Worm (Caenorhabditis elegans) whole organism, L3 larva: ENCODE measurements around the gene spon-1.

Experiments used
- R02D3.7 ChIP-seq: fragments of 150-350 bp; optimal IDR thresholded peaks from 2 replicates; lab custom pipeline; 2014; ENCODE audit warnings: missing biosample characterization, missing genetic modification characterization
- ZK546.5 ChIP-seq: sonication (generic microtip); optimal IDR thresholded peaks from 2 replicates; lab custom pipeline; 2017; ENCODE audit warnings: missing biosample characterization, missing genetic modification characterization
- aly-2 ChIP-seq: fragments of 150-350 bp; optimal IDR thresholded peaks from 2 replicates; lab custom pipeline; 2014; ENCODE audit warnings: missing biosample characterization, missing genetic modification characterization
- ama-1 ChIP-seq: fragments of 150-350 bp; optimal IDR thresholded peaks from 2 replicates; lab custom pipeline; 2018
- ceh-16 ChIP-seq: sonication (generic microtip); optimal IDR thresholded peaks from 2 replicates; lab custom pipeline; 2017; ENCODE audit warnings: missing biosample characterization, missing genetic modification characterization
- ceh-28 ChIP-seq: fragments of 150-350 bp; optimal IDR thresholded peaks from 2 replicates; lab custom pipeline; 2014; ENCODE audit warnings: missing biosample characterization, missing genetic modification reagents, missing genetic modification characterization
- ceh-82 ChIP-seq: fragments of 150-350 bp; optimal IDR thresholded peaks from 2 replicates; lab custom pipeline; 2014; ENCODE audit warnings: missing biosample characterization, missing genetic modification characterization
- egl-27 ChIP-seq: sonication (generic microtip); optimal IDR thresholded peaks from 4 replicates; lab custom pipeline; 2017; ENCODE audit warnings: missing biosample characterization, missing genetic modification reagents, missing genetic modification characterization
- egl-5 ChIP-seq: fragments of 150-350 bp; optimal IDR thresholded peaks from 2 replicates; lab custom pipeline; 2017; ENCODE audit warnings: missing biosample characterization, missing genetic modification reagents, missing genetic modification characterization, inconsistent platforms
- eor-1 ChIP-seq, 2 experiments: fragments of 150-350 bp; optimal IDR thresholded peaks; 2 replicates each; lab custom pipeline; 2014 to 2018; ENCODE audit warnings: missing biosample characterization in 2 of 2, missing genetic modification characterization in 2 of 2
- fkh-10 ChIP-seq: sonication (generic microtip); optimal IDR thresholded peaks from 2 replicates; lab custom pipeline; 2017; ENCODE audit warnings: missing biosample characterization, missing genetic modification reagents, missing genetic modification characterization
- hmg-11 ChIP-seq: sonication (generic microtip); optimal IDR thresholded peaks from 2 replicates; lab custom pipeline; 2016; ENCODE audit warnings: missing genetic modification characterization, missing compliant biosample characterization
- lin-15B ChIP-seq: fragments of 150-350 bp; optimal IDR thresholded peaks from 2 replicates; lab custom pipeline; 2014; ENCODE audit warnings: missing biosample characterization, missing genetic modification characterization
- lin-39 ChIP-seq: fragments of 150-350 bp; optimal IDR thresholded peaks from 2 replicates; lab custom pipeline; 2018; ENCODE audit warnings: missing biosample characterization, missing genetic modification reagents, missing genetic modification characterization
- mdl-1 ChIP-seq: fragments of 150-350 bp; optimal IDR thresholded peaks from 2 replicates; lab custom pipeline; 2014; ENCODE audit warnings: missing biosample characterization, missing genetic modification characterization
- nfya-1 ChIP-seq: sonication (generic microtip); optimal IDR thresholded peaks from 2 replicates; lab custom pipeline; 2017; ENCODE audit warnings: missing genetic modification characterization, mild to moderate bottlenecking, missing compliant biosample characterization, antibody characterized with exemption, moderate library complexity; ENCODE audit not compliant: insufficient read depth
- nhr-11 ChIP-seq: fragments of 150-350 bp; optimal IDR thresholded peaks from 2 replicates; lab custom pipeline; 2014; ENCODE audit warnings: missing biosample characterization, missing genetic modification characterization
- nhr-12 ChIP-seq: fragments of 150-350 bp; optimal IDR thresholded peaks from 2 replicates; lab custom pipeline; 2014; ENCODE audit warnings: missing biosample characterization, missing genetic modification characterization
- nhr-237 ChIP-seq: fragments of 150-350 bp; optimal IDR thresholded peaks from 2 replicates; lab custom pipeline; 2014; ENCODE audit warnings: missing biosample characterization, missing genetic modification characterization
- nhr-28 ChIP-seq: fragments of 150-350 bp; optimal IDR thresholded peaks from 2 replicates; lab custom pipeline; 2014; ENCODE audit warnings: missing biosample characterization, missing genetic modification characterization
- nhr-43 ChIP-seq: sonication (generic microtip); optimal IDR thresholded peaks from 2 replicates; lab custom pipeline; 2016; ENCODE audit warnings: mild to moderate bottlenecking, missing genetic modification characterization, missing compliant biosample characterization; ENCODE audit not compliant: poor library complexity, severe bottlenecking
- nhr-76 ChIP-seq: fragments of 150-350 bp; sonication (generic microtip); optimal IDR thresholded peaks from 5 replicates; lab custom pipeline; 2014; ENCODE audit warnings: missing biosample characterization, missing genetic modification characterization
- nhr-77 ChIP-seq: fragments of 150-350 bp; optimal IDR thresholded peaks from 2 replicates; lab custom pipeline; 2014; ENCODE audit warnings: missing biosample characterization, missing genetic modification characterization
- pha-4 ChIP-seq: fragments of 150-350 bp; optimal IDR thresholded peaks from 2 replicates; lab custom pipeline; 2014; ENCODE audit warnings: missing biosample characterization, missing genetic modification reagents, missing genetic modification characterization
- sea-2 ChIP-seq: fragments of 150-350 bp; sonication (generic microtip); optimal IDR thresholded peaks from 4 replicates; lab custom pipeline; 2014; ENCODE audit warnings: missing biosample characterization, missing genetic modification reagents, missing genetic modification characterization
- skn-1 ChIP-seq: fragments of 150-350 bp; optimal IDR thresholded peaks from 2 replicates; lab custom pipeline; 2014; ENCODE audit warnings: missing biosample characterization, missing genetic modification characterization
- snpc-4 ChIP-seq: fragments of 150-350 bp; optimal IDR thresholded peaks from 2 replicates; lab custom pipeline; 2014; ENCODE audit warnings: missing biosample characterization, missing genetic modification characterization
- tbx-2 ChIP-seq: sonication (generic microtip); optimal IDR thresholded peaks from 2 replicates; lab custom pipeline; 2016; ENCODE audit warnings: mild to moderate bottlenecking, missing genetic modification characterization, missing compliant biosample characterization
- unc-39 ChIP-seq: sonication (generic microtip); optimal IDR thresholded peaks from 4 replicates; lab custom pipeline; 2017; ENCODE audit warnings: missing biosample characterization, missing genetic modification characterization
- unc-62 ChIP-seq: fragments of 150-350 bp; sonication (generic microtip); optimal IDR thresholded peaks from 4 replicates; lab custom pipeline; 2014; ENCODE audit warnings: missing biosample characterization, missing genetic modification reagents, missing genetic modification characterization
- ztf-11 ChIP-seq: fragments of 150-350 bp; optimal IDR thresholded peaks from 2 replicates; lab custom pipeline; 2014; ENCODE audit warnings: missing biosample characterization, missing genetic modification characterization

Gene spon-1

DNA sequence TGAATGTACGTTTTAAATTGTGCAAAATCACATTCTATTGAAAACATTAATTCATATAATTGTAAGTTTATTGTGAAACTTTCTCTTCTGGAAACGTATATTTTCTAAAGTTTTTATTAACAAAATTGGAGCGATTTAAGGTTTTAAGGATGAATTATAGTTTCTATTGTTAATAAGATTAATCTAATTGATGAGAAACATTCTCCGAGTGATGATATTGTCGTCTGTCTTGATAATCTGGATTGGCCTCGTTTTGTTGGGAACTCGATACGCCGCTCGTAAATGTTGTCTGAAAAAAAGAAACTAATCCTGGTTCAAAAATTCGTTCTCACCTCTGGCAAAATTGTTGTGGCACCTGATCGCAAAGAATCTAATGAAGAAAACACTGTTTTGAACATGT is 10.0 kb upstream of the spon-1 start:
- TF ChIP-seq ceh-16 (tag; lab: Kevin White, UChicago) (no peak), ama-1 (no peak), lin-39 (no peak), pha-4 (tag; lab: Kevin White, UChicago) (no peak), ceh-28 (tag; lab: Kevin White, UChicago) (no peak), aly-2 (no peak), sea-2 (no peak), unc-39 (tag; lab: Kevin White, UChicago) (no peak)
- TF ChIP-seq, all 47 proteins: peak for 0

DNA sequence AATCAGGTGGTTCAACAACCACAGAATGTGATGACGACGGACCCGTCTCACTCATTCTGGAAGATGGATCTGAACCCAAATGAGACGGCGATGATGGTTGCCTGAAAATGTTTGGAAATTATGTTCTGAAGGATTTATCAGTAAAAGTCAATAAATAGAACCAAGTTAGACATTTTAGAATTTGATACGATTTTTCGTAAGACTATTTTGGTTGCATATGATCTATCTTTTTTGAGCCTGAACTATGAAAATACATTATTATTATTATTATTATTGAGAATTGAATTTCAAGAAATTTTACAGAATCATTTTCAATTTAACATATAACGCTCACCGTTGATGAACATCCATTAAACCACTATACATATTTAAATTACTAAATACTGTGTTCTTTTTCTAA is 6.4 kb upstream of the spon-1 start, which contains the start of gene F10E7.9:
Gene F10E7.9 (minus strand): TSS at position 101 of the 400 bp plus-strand sequence.
- no peak for TF ChIP-seq R02D3.7
- no peak for TF ChIP-seq nfya-1 (tag; lab: Kevin White, UChicago)

DNA sequence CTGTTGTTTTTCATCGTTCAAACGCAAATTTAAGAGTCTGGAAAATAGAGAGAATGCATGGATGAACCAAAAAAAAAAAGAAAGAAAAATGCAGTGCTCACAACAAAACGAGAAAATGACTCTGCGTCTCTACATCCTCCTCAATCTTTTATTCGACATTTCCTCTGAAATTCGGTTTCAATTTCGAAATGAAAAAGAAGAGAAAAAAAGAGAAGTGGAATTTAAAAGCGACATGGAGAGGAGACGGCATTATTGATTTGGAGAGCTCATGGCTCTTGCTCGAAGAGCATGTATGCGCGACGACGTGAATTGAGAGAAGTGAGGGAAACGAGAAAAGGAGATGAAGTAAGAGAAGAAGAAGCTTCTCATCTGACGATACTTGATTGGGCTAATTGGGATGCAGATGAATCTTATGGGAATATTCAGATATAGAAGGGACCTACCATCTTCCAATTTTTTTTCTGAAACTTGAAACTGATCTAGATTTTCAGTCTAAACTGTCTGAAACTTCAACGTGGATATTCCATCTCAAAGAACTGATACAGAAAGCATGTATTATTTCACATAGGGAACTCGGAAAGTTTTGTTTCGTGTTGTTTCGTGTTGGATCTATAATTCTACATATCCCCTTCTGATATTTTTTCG is 5.2 kb upstream of the spon-1 start:
- TF ChIP-seq R02D3.7 (no peak), fkh-10 (peak; percentile 60), nfya-1 (tag; lab: Kevin White, UChicago) (peak; percentile 9)

- TF ChIP-seq snpc-4 (tag; lab: Kevin White, UChicago): peak; percentile 41
- TF ChIP-seq nhr-28 (tag; lab: Kevin White, UChicago): no peak
- TF ChIP-seq R02D3.7: no peak
- peak; percentile 3 for TF ChIP-seq skn-1
- TF ChIP-seq lin-15B: peak; percentile 48
- TF ChIP-seq unc-62 (GFP tag; lab: Kevin White, UChicago): no peak
- TF ChIP-seq ceh-16 (tag; lab: Kevin White, UChicago): no peak
- peak; percentile 1 for TF ChIP-seq fkh-10
- TF ChIP-seq nfya-1 (tag; lab: Kevin White, UChicago): peak; percentile 81
- TF ChIP-seq lin-39: peak; percentile 27
- TF ChIP-seq nhr-43 (tag; lab: Kevin White, UChicago): peak; percentile 13
- peak; percentile 11 for TF ChIP-seq ceh-82 (tag; lab: Kevin White, UChicago)
These were observed 4.7 kb upstream of the spon-1 start, which contains the start of gene F10E7.5 for ce11 chrII:7111657-7112049. F10E7.5 (plus strand) TSS chrII:7111978.

DNA sequence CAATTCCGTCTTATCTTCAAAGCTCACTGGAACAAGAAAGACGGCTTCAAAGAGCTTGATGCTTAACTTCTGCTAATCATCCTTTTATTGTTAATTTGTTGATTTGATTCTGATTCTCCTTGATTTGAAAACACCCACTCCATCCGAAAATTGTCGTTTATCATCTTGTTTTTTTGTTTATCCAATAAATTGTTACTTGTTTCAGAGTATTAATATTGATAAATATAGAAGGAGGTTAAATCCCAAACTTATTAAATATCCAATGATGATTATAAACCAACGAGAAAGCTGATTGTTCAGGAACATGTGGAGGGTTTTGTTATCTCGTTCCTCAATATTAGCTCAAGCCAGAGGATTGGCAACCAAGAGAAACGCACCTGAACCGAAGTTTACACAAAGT is 3.6 kb upstream of the spon-1 start, which contains the start of gene F10E7.6:
Gene F10E7.6 (plus strand): TSS at position 301 of the 400 bp plus-strand sequence.
- no peak for TF ChIP-seq nhr-237 (tag; lab: Kevin White, UChicago)
- no peak for TF ChIP-seq egl-5
- TF ChIP-seq nhr-43 (tag; lab: Kevin White, UChicago): no peak
- no peak for TF ChIP-seq nhr-77 (tag; lab: Kevin White, UChicago)
- no peak for TF ChIP-seq nhr-76 (tag; lab: Kevin White, UChicago)
- TF ChIP-seq ztf-11 (tag; lab: Kevin White, UChicago): no peak
- no peak for TF ChIP-seq fkh-10
- no peak for TF ChIP-seq ZK546.5 (tag; lab: Kevin White, UChicago)
- no peak for TF ChIP-seq hmg-11
- no peak for TF ChIP-seq unc-62 (GFP tag; lab: Kevin White, UChicago)

DNA sequence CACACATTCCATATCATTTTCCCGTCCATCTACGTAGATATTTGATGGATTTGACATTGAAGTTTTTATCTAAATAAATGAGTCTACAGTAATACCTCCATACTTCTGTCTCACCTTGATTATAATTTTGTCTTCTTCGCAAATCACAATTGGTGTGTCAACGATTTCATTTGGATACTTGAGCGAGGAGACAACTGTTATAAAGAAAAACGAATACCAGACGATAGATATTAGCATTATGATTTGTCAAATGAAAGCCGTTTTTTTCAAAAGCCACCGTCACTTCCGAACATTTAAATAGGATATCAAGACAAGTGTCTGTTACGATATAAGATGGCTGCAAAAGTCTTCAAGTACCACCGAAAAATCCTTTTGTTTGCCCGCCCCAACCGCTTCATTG is 719 bp upstream of the spon-1 start, which contains the start of gene cutl-5:
Gene cutl-5 (minus strand): TSS at position 269 of the 400 bp plus-strand sequence.
- no peak for TF ChIP-seq fkh-10
- TF ChIP-seq nhr-11 (tag; lab: Kevin White, UChicago): no peak
- TF ChIP-seq nhr-237 (tag; lab: Kevin White, UChicago): no peak
- no peak for TF ChIP-seq tbx-2
- no peak for TF ChIP-seq mdl-1 (tag; lab: Kevin White, UChicago)
- no peak for TF ChIP-seq ama-1
- no peak for TF ChIP-seq pha-4 (tag; lab: Kevin White, UChicago)
- TF ChIP-seq eor-1 (tag; optimal IDR thresholded peaks at IDR 0.05; lab: Kevin White, UChicago): no peak
- TF ChIP-seq skn-1: no peak
- no peak for TF ChIP-seq nhr-77 (tag; lab: Kevin White, UChicago)
- TF ChIP-seq nfya-1 (tag; lab: Kevin White, UChicago): no peak
- TF ChIP-seq nhr-12: no peak
- no peak for TF ChIP-seq ZK546.5 (tag; lab: Kevin White, UChicago)
- no peak for TF ChIP-seq egl-27 (tag; lab: Kevin White, UChicago)
